Worm (Caenorhabditis elegans) whole organism, L1 larva: ENCODE data around the gene kcc-1.

Experiments
- C04F5.9 ChIP-seq: sonication (generic microtip); optimal IDR thresholded peaks from 2 replicates; lab custom pipeline; 2016; ENCODE audit warnings: missing genetic modification characterization, missing compliant biosample characterization
- F16B12.6 ChIP-seq: fragments of 150-350 bp; optimal IDR thresholded peaks from 2 replicates; lab custom pipeline; 2014; ENCODE audit warnings: missing biosample characterization, missing genetic modification characterization
- Y116A8C.19 ChIP-seq: sonication (generic microtip); optimal IDR thresholded peaks from 2 replicates; lab custom pipeline; 2016; ENCODE audit warnings: missing compliant biosample characterization, missing genetic modification characterization, borderline replicate concordance
- alr-1 ChIP-seq: fragments of 200-800 bp; sonication (Bioruptor generic); optimal IDR thresholded peaks from 2 replicates; lab custom pipeline; 2018; ENCODE audit warnings: borderline replicate concordance, mild to moderate bottlenecking, missing genetic modification characterization, missing compliant biosample characterization
- ceh-63 ChIP-seq: fragments of 200-800 bp; sonication (Bioruptor generic); optimal IDR thresholded peaks from 2 replicates; lab custom pipeline; 2018; ENCODE audit warnings: mild to moderate bottlenecking, missing genetic modification characterization, missing compliant biosample characterization
- ceh-82 ChIP-seq, 3 experiments: fragments of 150-350 bp in 1 of 3; sonication (generic microtip) in 2 of 3; optimal IDR thresholded peaks; 2 replicates each; lab custom pipeline; 2014 to 2017; ENCODE audit warnings: missing biosample characterization in 3 of 3, missing genetic modification characterization in 3 of 3
- ceh-88 ChIP-seq: fragments of 200-800 bp; sonication (Bioruptor generic); IDR thresholded peaks from 2 replicates; pipeline ENCODE4 v1.3.6; 2022; ENCODE audit warnings: missing genetic modification characterization, missing compliant biosample characterization
- efl-1 ChIP-seq, 4 experiments: fragments of 150-350 bp; optimal IDR thresholded peaks in 3 of 4; peaks in 1 of 4; 1 replicate in 1 of 4; 2 replicates in 3 of 4; lab custom pipeline; 2014; ENCODE audit warnings: missing biosample characterization in 2 of 4, missing genetic modification characterization in 2 of 4, missing genetic modification reagents in 2 of 4
- efl-3 ChIP-seq: fragments of 200-800 bp; sonication (Bioruptor generic); optimal IDR thresholded peaks from 2 replicates; lab custom pipeline; 2018; ENCODE audit warnings: mild to moderate bottlenecking, missing genetic modification characterization, missing compliant biosample characterization
- egl-13 ChIP-seq: sonication (generic microtip); optimal IDR thresholded peaks from 2 replicates; lab custom pipeline; 2016; ENCODE audit warnings: missing genotype, missing genetic modification reagents, missing genetic modification characterization, missing compliant biosample characterization
- elt-2 ChIP-seq: sonication (generic microtip); optimal IDR thresholded peaks from 2 replicates; lab custom pipeline; 2016; ENCODE audit warnings: missing genetic modification characterization, mild to moderate bottlenecking, inconsistent platforms, missing compliant biosample characterization, missing genetic modification reagents
- ets-5 ChIP-seq: fragments of 200-800 bp; sonication (Bioruptor generic); IDR thresholded peaks from 2 replicates; pipeline ENCODE4 v1.3.6; 2022; ENCODE audit warnings: missing genetic modification characterization, missing compliant biosample characterization
- fkh-10 ChIP-seq: sonication (generic microtip); optimal IDR thresholded peaks from 2 replicates; lab custom pipeline; 2017; ENCODE audit warnings: missing biosample characterization, missing genetic modification reagents, missing genetic modification characterization
- fkh-8 ChIP-seq: sonication (generic microtip); optimal IDR thresholded peaks from 2 replicates; lab custom pipeline; 2016; ENCODE audit warnings: mild to moderate bottlenecking, missing genetic modification characterization, missing compliant biosample characterization
- irx-1 ChIP-seq: sonication (generic microtip); optimal IDR thresholded peaks from 2 replicates; lab custom pipeline; 2016; ENCODE audit warnings: missing genetic modification characterization, missing compliant biosample characterization
- jun-1 ChIP-seq: fragments of 150-350 bp; optimal IDR thresholded peaks from 2 replicates; lab custom pipeline; 2014; ENCODE audit warnings: missing biosample characterization, missing genetic modification reagents, missing genetic modification characterization
- lin-13 ChIP-seq: fragments of 150-350 bp; optimal IDR thresholded peaks from 2 replicates; lab custom pipeline; 2014; ENCODE audit warnings: missing biosample characterization, missing genetic modification reagents, missing genetic modification characterization
- lin-14 ChIP-seq: fragments of 200-800 bp; sonication (Bioruptor generic); optimal IDR thresholded peaks from 2 replicates; lab custom pipeline; 2018; ENCODE audit warnings: mild to moderate bottlenecking, missing genetic modification characterization, moderate library complexity, missing compliant biosample characterization
- lin-39 ChIP-seq: fragments of 150-350 bp; optimal IDR thresholded peaks from 2 replicates; lab custom pipeline; 2014; ENCODE audit warnings: missing biosample characterization, missing genetic modification reagents, missing genetic modification characterization
- mep-1 ChIP-seq: fragments of 150-350 bp; optimal IDR thresholded peaks from 2 replicates; lab custom pipeline; 2014; ENCODE audit warnings: missing biosample characterization, missing genetic modification characterization
- nhr-11 ChIP-seq: fragments of 150-350 bp; optimal IDR thresholded peaks from 2 replicates; lab custom pipeline; 2014; ENCODE audit warnings: missing biosample characterization, missing genetic modification characterization
- nhr-20 ChIP-seq: sonication (generic microtip); optimal IDR thresholded peaks from 2 replicates; lab custom pipeline; 2016; ENCODE audit warnings: mild to moderate bottlenecking, missing genetic modification characterization, missing compliant biosample characterization
- nhr-237 ChIP-seq: fragments of 150-350 bp; optimal IDR thresholded peaks from 2 replicates; lab custom pipeline; 2014; ENCODE audit warnings: missing biosample characterization, missing genetic modification characterization
- nhr-47 ChIP-seq: sonication (generic microtip); optimal IDR thresholded peaks from 2 replicates; lab custom pipeline; 2016; ENCODE audit warnings: mild to moderate bottlenecking, missing genetic modification characterization, moderate library complexity, missing compliant biosample characterization
- nhr-71 ChIP-seq: sonication (generic microtip); optimal IDR thresholded peaks from 2 replicates; lab custom pipeline; 2016; ENCODE audit warnings: mild to moderate bottlenecking, missing genetic modification characterization, moderate library complexity, missing compliant biosample characterization
- nhr-85 ChIP-seq: sonication (generic microtip); peaks from one replicate; lab custom pipeline; 2016; ENCODE audit warnings: missing genetic modification characterization, inconsistent platforms, missing compliant biosample characterization
- skn-1 ChIP-seq: fragments of 150-350 bp; optimal IDR thresholded peaks from 2 replicates; lab custom pipeline; 2014; ENCODE audit warnings: missing biosample characterization, missing genetic modification characterization
- snu-23 ChIP-seq: sonication (generic microtip); optimal IDR thresholded peaks from 2 replicates; lab custom pipeline; 2016; ENCODE audit warnings: missing genetic modification characterization, missing compliant biosample characterization
- sptf-1 ChIP-seq: fragments of 150-350 bp; optimal IDR thresholded peaks from 2 replicates; lab custom pipeline; 2014; ENCODE audit warnings: missing biosample characterization, missing genetic modification characterization
- tbx-2 ChIP-seq: sonication (generic microtip); optimal IDR thresholded peaks from 2 replicates; lab custom pipeline; 2016; ENCODE audit warnings: missing genetic modification characterization, missing compliant biosample characterization
- tlp-1 ChIP-seq: fragments of 150-350 bp; optimal IDR thresholded peaks from 2 replicates; lab custom pipeline; 2014; ENCODE audit warnings: missing biosample characterization, missing genetic modification characterization
- unc-130 ChIP-seq: fragments of 150-350 bp; optimal IDR thresholded peaks from 2 replicates; lab custom pipeline; 2017; ENCODE audit warnings: missing biosample characterization, missing genetic modification characterization, inconsistent platforms
- unc-30 ChIP-seq: sonication (generic microtip); optimal IDR thresholded peaks from 2 replicates; lab custom pipeline; 2017; ENCODE audit warnings: missing biosample characterization, missing genetic modification characterization
- unc-62 ChIP-seq: fragments of 150-350 bp; optimal IDR thresholded peaks from 2 replicates; lab custom pipeline; 2014; ENCODE audit warnings: missing biosample characterization, missing genetic modification reagents, missing genetic modification characterization
- unc-86 ChIP-seq: sonication (generic microtip); optimal IDR thresholded peaks from 2 replicates; lab custom pipeline; 2016; ENCODE audit warnings: missing genetic modification characterization, missing compliant biosample characterization
- zag-1 ChIP-seq: fragments of 150-350 bp; optimal IDR thresholded peaks from 2 replicates; lab custom pipeline; 2014; ENCODE audit warnings: missing biosample characterization, missing genetic modification characterization
- zip-4 ChIP-seq: fragments of 200-800 bp; sonication (Bioruptor generic); optimal IDR thresholded peaks from 2 replicates; lab custom pipeline; 2018; ENCODE audit warnings: mild to moderate bottlenecking, missing genetic modification characterization, moderate library complexity, missing compliant biosample characterization
- ztf-4 ChIP-seq: fragments of 150-350 bp; optimal IDR thresholded peaks from 2 replicates; lab custom pipeline; 2014; ENCODE audit warnings: missing biosample characterization, missing genetic modification characterization

The kcc-1 gene

ce11 chrIV:7175346-7175745, 30.7 kb upstream of the kcc-1 start, which contains the start of gene C42D4.19:
C42D4.19 (plus strand) TSS chrIV:7175646.
- no peak for TF ChIP-seq nhr-85 (tag; lab: Kevin White, UChicago)
- no peak for TF ChIP-seq fkh-8 (tag; lab: Kevin White, UChicago)
- TF ChIP-seq irx-1: no peak
- TF ChIP-seq C04F5.9: no peak
- no peak for TF ChIP-seq unc-30 (tag; lab: Kevin White, UChicago)
- no peak for TF ChIP-seq nhr-237
- TF ChIP-seq nhr-71: no peak
- TF ChIP-seq Y116A8C.19 (tag; lab: Kevin White, UChicago): no peak
- TF ChIP-seq unc-130 (tag; lab: Kevin White, UChicago): no peak
- TF ChIP-seq sptf-1 (tag; lab: Kevin White, UChicago): no peak
- TF ChIP-seq tbx-2 (tag; lab: Kevin White, UChicago): no peak
- no peak for TF ChIP-seq F16B12.6 (tag; lab: Kevin White, UChicago)
- TF ChIP-seq skn-1 (tag; lab: Kevin White, UChicago): no peak
- TF ChIP-seq zag-1 (tag; lab: Kevin White, UChicago): no peak
- TF ChIP-seq ztf-4 (tag; lab: Kevin White, UChicago): no peak
- no peak for TF ChIP-seq alr-1
- TF ChIP-seq mep-1 (tag; lab: Kevin White, UChicago): no peak
- no peak for TF ChIP-seq lin-39 (tag; lab: Kevin White, UChicago)
- TF ChIP-seq, all 84 proteins: peak for 0

ce11 chrIV:7176887-7177286, 29.2 kb upstream of the kcc-1 start, which contains the start of gene str-44:
str-44 (plus strand) TSS chrIV:7177187.
- TF ChIP-seq nhr-11 (tag; lab: Kevin White, UChicago) (no peak), ceh-63 (GFP tag; lab: Kevin White, UChicago) (no peak), alr-1 (no peak), zip-4 (GFP tag; lab: Kevin White, UChicago) (no peak), fkh-10 (GFP tag; lab: Kevin White, UChicago) (no peak), tbx-2 (tag; lab: Kevin White, UChicago) (no peak), ets-5 (GFP tag; lab: Robert Waterston, UW) (no peak), egl-13 (tag; lab: Kevin White, UChicago) (no peak), unc-30 (tag; lab: Kevin White, UChicago) (no peak), efl-3 (GFP tag; lab: Kevin White, UChicago) (no peak), nhr-47 (no peak), nhr-71 (no peak), nhr-20 (tag; lab: Kevin White, UChicago) (no peak)

- no peak for TF ChIP-seq lin-14
- no peak for TF ChIP-seq lin-13 (GFP tag; lab: Kevin White, UChicago)
- no peak for TF ChIP-seq irx-1
- TF ChIP-seq unc-62 (GFP tag; lab: Kevin White, UChicago): no peak
- TF ChIP-seq snu-23 (GFP tag; lab: Kevin White, UChicago): no peak
- no peak for TF ChIP-seq unc-86 (tag; lab: Kevin White, UChicago)
- TF ChIP-seq nhr-85 (tag; lab: Kevin White, UChicago): no peak
- TF ChIP-seq ceh-82 (tag; optimal IDR thresholded peaks at IDR 0.05; lab: Kevin White, UChicago): no peak
- TF ChIP-seq, all 84 proteins: peak for 0
These were observed 27.1 kb upstream of the kcc-1 start, which contains the start of gene C42D4.3 for ce11 chrIV:7178942-7179341. C42D4.3 (plus strand) TSS chrIV:7179239.

ce11 chrIV:7180304-7180703, 25.8 kb upstream of the kcc-1 start, which contains the start of gene cest-10:
cest-10 (plus strand) TSS chrIV:7180557.
- TF ChIP-seq unc-30 (tag; lab: Kevin White, UChicago) (no peak), ceh-88 (GFP tag; lab: Robert Waterston, UW) (no peak), elt-2 (peak; percentile 74), efl-1 (optimal IDR thresholded peaks at IDR 0.05; lab: Kevin White, UChicago) (no peak), efl-1 (GFP tag; optimal IDR thresholded peaks at IDR 0.05 in 1 of 2; lab: Kevin White, UChicago) (peak in 1 of 2 experiments; percentile 50), tlp-1 (tag; lab: Kevin White, UChicago) (peak; percentile 32), jun-1 (tag; lab: Kevin White, UChicago) (peak; percentile 13)
